Worm (Caenorhabditis elegans): ENCODE results near the gene cec-4.
A peak's percentile ranks its signal among the peaks of the same experiment; 100 is the strongest.

ce11 chrIV:7619261-7619660, 43.7 kb downstream of the cec-4 start:
- no peak for TF ChIP-seq ets-7 (tag; optimal IDR thresholded peaks at IDR 0.05)
- no peak for TF ChIP-seq ama-1 (optimal IDR thresholded peaks at IDR 0.05)
- no peak for TF ChIP-seq flt-1 (GFP tag; IDR thresholded peaks at IDR 0.05)
- TF ChIP-seq pes-1 (GFP tag; IDR thresholded peaks at IDR 0.05) = no peak
- TF ChIP-seq hmg-4 (GFP tag; optimal IDR thresholded peaks at IDR 0.05) = no peak
- 0 out of 2 replicates have a peak, but pooled peaks have one; percentile 9 for TF ChIP-seq sea-1 (GFP tag; conservative IDR thresholded peaks at IDR 0.05)
- no peak for TF ChIP-seq F13C5.2 (tag; optimal IDR thresholded peaks at IDR 0.05)
- no peak for TF ChIP-seq aly-1 (tag; optimal IDR thresholded peaks at IDR 0.05)

All from whole organism, early embryonic.